Worm (Caenorhabditis elegans): Measurements from ENCODE around the gene C02G6.3.

DNA sequence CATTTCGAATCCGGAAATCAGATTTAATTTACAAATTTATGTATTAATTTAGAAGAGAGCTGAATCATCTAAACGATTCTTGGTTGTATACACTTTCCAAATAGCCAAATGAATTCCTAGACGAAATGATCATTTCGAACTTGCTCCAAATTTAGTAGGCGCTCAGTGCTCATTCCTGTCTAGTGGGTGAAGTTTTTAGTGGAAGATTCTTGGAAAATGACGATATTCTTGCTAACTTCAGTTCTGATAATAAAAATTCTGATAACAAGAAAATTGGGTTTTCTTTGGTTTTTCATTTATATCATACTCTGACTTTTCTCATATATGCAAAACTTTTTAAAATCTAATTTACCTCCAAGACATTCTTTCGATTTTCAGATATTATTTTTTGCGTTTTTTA is 41.6 kb downstream of the C02G6.3 start:
- TF ChIP-seq madf-3 (GFP tag; IDR thresholded peaks at IDR 0.05), result no peak
- TF ChIP-seq rec-8 (tag; optimal IDR thresholded peaks at IDR 0.05), result no peak
- no peak for TF ChIP-seq ZK185.1 (tag; optimal IDR thresholded peaks at IDR 0.05; ENCODE audit: poor library complexity, severe bottlenecking)
- no peak for TF ChIP-seq unc-62 (GFP tag; optimal IDR thresholded peaks at IDR 0.05)
- TF ChIP-seq ceh-79 (tag; optimal IDR thresholded peaks at IDR 0.05), result no peak
- TF ChIP-seq egl-18 (GFP tag; IDR thresholded peaks at IDR 0.05), result no peak
- TF ChIP-seq dpff-1 (tag; optimal IDR thresholded peaks at IDR 0.05), result no peak
- no peak for TF ChIP-seq ama-1 (optimal IDR thresholded peaks at IDR 0.05)
- TF ChIP-seq ama-1 (GFP tag; optimal IDR thresholded peaks at IDR 0.05), result no peak
- TF ChIP-seq snpc-4 (GFP tag; optimal IDR thresholded peaks at IDR 0.05), result no peak
- TF ChIP-seq snpc-4 (tag; optimal IDR thresholded peaks at IDR 0.05), result no peak
- TF ChIP-seq egl-44 (GFP tag; IDR thresholded peaks at IDR 0.05), result no peak
- TF ChIP-seq lin-26 (GFP tag; IDR thresholded peaks at IDR 0.05), result no peak

All from whole organism, young adult.